Worm (Caenorhabditis elegans) whole organism, L1 larva: ENCODE measurements around the gene pgp-5.

Source experiments
- aly-2 ChIP-seq: fragments of 150-350 bp; optimal IDR thresholded peaks from 2 replicates; lab custom pipeline; 2014; ENCODE audit warnings: missing biosample characterization, missing genetic modification characterization
- ama-1 ChIP-seq: fragments of 150-350 bp; optimal IDR thresholded peaks from 2 replicates; lab custom pipeline; 2014
- fkh-10 ChIP-seq: sonication (generic microtip); optimal IDR thresholded peaks from 2 replicates; lab custom pipeline; 2017; ENCODE audit warnings: missing biosample characterization, missing genetic modification reagents, missing genetic modification characterization
- fos-1 ChIP-seq: fragments of 150-350 bp; optimal IDR thresholded peaks from 2 replicates; lab custom pipeline; 2014; ENCODE audit warnings: missing biosample characterization, missing genetic modification characterization
- lin-39 ChIP-seq: fragments of 150-350 bp; optimal IDR thresholded peaks from 2 replicates; lab custom pipeline; 2014; ENCODE audit warnings: missing biosample characterization, missing genetic modification reagents, missing genetic modification characterization
- lsy-2 ChIP-seq, 2 experiments: fragments of 150-350 bp; optimal IDR thresholded peaks; 2 replicates each; lab custom pipeline; 2014; ENCODE audit warnings: missing biosample characterization in 2 of 2, missing genetic modification characterization in 2 of 2
- nhr-237 ChIP-seq: fragments of 150-350 bp; optimal IDR thresholded peaks from 2 replicates; lab custom pipeline; 2014; ENCODE audit warnings: missing biosample characterization, missing genetic modification characterization
- nhr-28 ChIP-seq: fragments of 150-350 bp; optimal IDR thresholded peaks from 2 replicates; lab custom pipeline; 2014; ENCODE audit warnings: missing biosample characterization, missing genetic modification characterization
- nhr-84 ChIP-seq: sonication (generic microtip); optimal IDR thresholded peaks from 2 replicates; lab custom pipeline; 2017; ENCODE audit warnings: missing biosample characterization, missing genetic modification characterization
- skn-1 ChIP-seq: fragments of 150-350 bp; optimal IDR thresholded peaks from 2 replicates; lab custom pipeline; 2014; ENCODE audit warnings: missing biosample characterization, missing genetic modification characterization
- ztf-11 ChIP-seq, 2 experiments: sonication (generic microtip); optimal IDR thresholded peaks; 2 replicates each; lab custom pipeline; 2016 to 2017; ENCODE audit warnings: missing genetic modification characterization in 2 of 2, missing biosample characterization in 1 of 2, missing compliant biosample characterization in 1 of 2

DNA sequence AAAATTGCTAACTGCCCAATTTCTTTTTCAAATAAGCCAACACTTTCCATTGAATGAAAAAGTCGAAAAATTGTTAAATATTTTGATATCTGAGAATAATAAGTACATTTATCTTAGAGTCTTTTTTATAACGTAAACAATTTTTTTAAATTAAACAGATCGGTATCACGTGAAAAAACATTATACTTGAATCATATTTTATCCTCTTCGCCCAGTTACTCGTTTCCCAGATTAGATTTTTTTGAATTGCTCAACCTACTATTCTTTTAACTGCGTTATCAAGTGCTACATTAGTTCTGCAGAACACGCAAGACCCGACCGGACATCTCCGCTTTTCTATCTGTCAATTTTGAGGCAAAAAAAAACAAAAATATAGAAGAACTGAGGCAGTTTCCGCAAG lies 54.7 kb downstream of the pgp-5 start, which contains the start of gene F31B12.4:
- TF ChIP-seq lsy-2 (tag; optimal IDR thresholded peaks at IDR 0.05; lab: Kevin White, UChicago) (no peak), fos-1 (tag; lab: Kevin White, UChicago) (no peak), ama-1 (no peak), nhr-237 (tag; lab: Kevin White, UChicago) (no peak), lin-39 (tag; lab: Kevin White, UChicago) (no peak), nhr-28 (tag; lab: Kevin White, UChicago) (no peak), ztf-11 (tag; optimal IDR thresholded peaks at IDR 0.05; lab: Kevin White, UChicago) (no peak), fkh-10 (GFP tag; lab: Kevin White, UChicago) (no peak), skn-1 (tag; lab: Kevin White, UChicago) (no peak), nhr-84 (no peak), aly-2 (tag; lab: Kevin White, UChicago) (no peak)
